Fruit fly (Drosophila melanogaster) whole organism, embryonic: ENCODE measurements around the gene Nmdar2.

ENCODE experiments used
- BEAF-32 ChIP-seq: fragments of 200-800 bp; sonication (Bioruptor generic); optimal IDR thresholded peaks from 3 replicates; lab custom pipeline; 2017; ENCODE audit warnings: missing biosample characterization, missing genetic modification characterization, mild to moderate bottlenecking, moderate library complexity, missing genetic modification reagents
- CG18764 ChIP-seq: fragments of 200-800 bp; sonication (Bioruptor generic); optimal IDR thresholded peaks from 3 replicates; lab custom pipeline; 2016; ENCODE audit warnings: missing biosample characterization, missing genetic modification characterization
- Hmx ChIP-seq: fragments of 200-800 bp; sonication (Bioruptor generic); optimal IDR thresholded peaks from 2 replicates; lab custom pipeline; 2016; ENCODE audit warnings: missing biosample characterization, missing genetic modification characterization
- Lhr ChIP-seq: fragments of 200-800 bp; sonication (Bioruptor generic); optimal IDR thresholded peaks from 3 replicates; lab custom pipeline; 2017; ENCODE audit warnings: mild to moderate bottlenecking, missing biosample characterization, missing genetic modification reagents, missing genetic modification characterization
- Nf-YC ChIP-seq: fragments of 200-800 bp; optimal IDR thresholded peaks from 3 replicates; lab custom pipeline; 2019; ENCODE audit warnings: missing biosample characterization, mild to moderate bottlenecking, missing genetic modification characterization, moderate library complexity
- Opbp ChIP-seq: fragments of 200-800 bp; sonication (Bioruptor generic); IDR thresholded peaks from 3 replicates; pipeline ENCODE4 v1.3.6; 2022; ENCODE audit warnings: missing biosample characterization, missing genetic modification characterization; ENCODE audit not compliant: partially characterized antibody
- btn ChIP-seq: fragments of 200-800 bp; sonication (Bioruptor generic); optimal IDR thresholded peaks from 2 replicates; lab custom pipeline; 2016; ENCODE audit warnings: missing biosample characterization, missing genetic modification characterization
- eyg ChIP-seq: fragments of 200-800 bp; sonication (Bioruptor generic); optimal IDR thresholded peaks from 3 replicates; lab custom pipeline; 2016; ENCODE audit warnings: missing biosample characterization, missing genetic modification characterization
- gro ChIP-seq: fragments of 200-800 bp; sonication (Bioruptor generic); optimal IDR thresholded peaks from 2 replicates; lab custom pipeline; 2016; ENCODE audit warnings: missing biosample characterization, missing genetic modification characterization
- tap ChIP-seq: fragments of 200-800 bp; optimal IDR thresholded peaks from 3 replicates; lab custom pipeline; 2019; ENCODE audit warnings: missing biosample characterization, mild to moderate bottlenecking, missing genetic modification characterization, moderate library complexity
- vvl ChIP-seq: fragments of 200-800 bp; sonication (Bioruptor generic); IDR thresholded peaks from 2 replicates; pipeline ENCODE4 v1.3.6; 2022; ENCODE audit warnings: missing biosample characterization, missing genetic modification characterization

DNA sequence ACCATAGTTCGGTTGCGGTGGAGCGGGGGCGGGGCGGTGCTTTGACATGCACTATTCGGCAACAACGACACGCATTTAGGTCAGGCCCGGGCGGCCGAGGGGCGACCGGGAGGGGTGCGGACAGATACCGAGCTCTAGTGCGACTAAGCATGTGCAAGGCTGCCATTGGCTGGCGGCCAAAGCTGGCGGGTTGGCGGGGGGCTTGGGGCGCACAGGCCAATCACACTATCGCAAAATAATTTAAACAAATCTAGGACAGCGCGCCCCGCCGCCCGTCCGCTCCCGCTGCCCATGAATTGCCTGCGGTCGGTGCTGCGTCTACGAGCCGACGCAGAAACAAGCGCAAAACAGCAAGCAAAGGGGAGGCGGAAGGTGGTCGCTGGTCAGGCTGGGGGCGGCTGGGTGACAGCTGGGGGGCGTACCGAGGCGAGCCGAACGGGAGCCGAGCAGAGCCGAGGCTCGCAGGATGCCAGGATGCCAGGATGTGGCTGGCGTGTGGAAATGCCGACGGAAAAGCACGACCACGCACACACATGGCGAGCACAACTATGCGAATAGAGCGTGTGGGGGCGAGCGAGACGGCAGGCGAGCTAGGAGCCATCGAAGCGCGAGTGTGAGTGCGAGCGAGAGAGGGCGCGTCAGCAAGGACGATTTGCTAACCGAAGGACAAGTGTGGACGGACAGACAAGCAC lies 27.8 kb upstream of the Nmdar2 start:
- no peak for TF ChIP-seq Hmx (GFP tag; lab: Kevin White, UChicago)
- TF ChIP-seq eyg (GFP tag; lab: Kevin White, UChicago), result no peak
- no peak for TF ChIP-seq Lhr
- no peak for TF ChIP-seq Opbp (GFP tag; lab: Robert Waterston, UW)
- no peak for TF ChIP-seq vvl
- no peak for TF ChIP-seq btn
- TF ChIP-seq Nf-YC (tag; lab: Kevin White, UChicago), result peak; percentile 91
- no peak for TF ChIP-seq CG18764
- no peak for TF ChIP-seq tap (tag; lab: Kevin White, UChicago)
- no peak for TF ChIP-seq gro
- TF ChIP-seq BEAF-32 (GFP tag; lab: Kevin White, UChicago), result no peak
